Worm (Caenorhabditis elegans): Measurements from ENCODE around the gene C07B5.2.

Gene C07B5.2

ce11 chrX:9560931-9561330 is 43.9 kb upstream of the C07B5.2 start (continued):
- no peak for TF ChIP-seq ZK337.2 (GFP tag; IDR thresholded peaks at IDR 0.05)
- no peak for TF ChIP-seq snpc-4 (tag; optimal IDR thresholded peaks at IDR 0.05)
- peak; percentile 58 to 88; a peak in 2 of 4 replicates for TF ChIP-seq madf-5 (GFP tag; IDR thresholded peaks at IDR 0.05)
- no peak for TF ChIP-seq F37D6.2 (tag; optimal IDR thresholded peaks at IDR 0.05)
- no peak for TF ChIP-seq nhr-11 (tag; optimal IDR thresholded peaks at IDR 0.05)
- TF ChIP-seq pha-4 (GFP tag; IDR thresholded peaks at IDR 0.05) = peak; percentile 68; the same call in 1 of the 2 replicates
- no peak for TF ChIP-seq pha-4 (tag; optimal IDR thresholded peaks at IDR 0.05)
- 0 out of 2 replicates have a peak, but pooled peaks have one; percentile 31 for TF ChIP-seq F26F4.8 (GFP tag; conservative IDR thresholded peaks at IDR 0.05)
- no peak for TF ChIP-seq lir-3 (tag; optimal IDR thresholded peaks at IDR 0.05)
- no peak for TF ChIP-seq ceh-28 (tag; optimal IDR thresholded peaks at IDR 0.05)
- no peak for TF ChIP-seq F49E8.2 (tag; optimal IDR thresholded peaks at IDR 0.05; ENCODE audit: borderline replicate concordance)
- TF ChIP-seq dmd-8 (GFP tag; IDR thresholded peaks at IDR 0.05) = peak; percentile 81
- TF ChIP-seq aha-1 (tag) = no peak
- no peak for TF ChIP-seq ZK546.5 (tag; optimal IDR thresholded peaks at IDR 0.05)
- no peak for TF ChIP-seq spr-3 (GFP tag; optimal IDR thresholded peaks at IDR 0.05)
- no peak for TF ChIP-seq gei-8 (GFP tag; optimal IDR thresholded peaks at IDR 0.05)
- no peak for TF ChIP-seq mxl-2 (GFP tag; conservative IDR thresholded peaks at IDR 0.05)
- TF ChIP-seq F44E2.7 (GFP tag; IDR thresholded peaks at IDR 0.05) = 0 out of 2 replicates have a peak, but pooled peaks have one; percentile 18
- peak; percentile 64 for TF ChIP-seq mep-1 (tag; optimal IDR thresholded peaks at IDR 0.05)
- no peak for TF ChIP-seq zfp-2 (tag; optimal IDR thresholded peaks at IDR 0.05)
- TF ChIP-seq daf-19 (GFP tag; conservative IDR thresholded peaks at IDR 0.05) = peak; percentile 67; the same call in 1 of the 2 replicates
- TF ChIP-seq lin-39 (tag; optimal IDR thresholded peaks at IDR 0.05) = no peak
- 0 out of 2 replicates have a peak, but pooled peaks have one; percentile 49 for TF ChIP-seq dmd-9 (GFP tag; IDR thresholded peaks at IDR 0.05)
- no peak for TF ChIP-seq ztf-11 (tag; optimal IDR thresholded peaks at IDR 0.05)
- peak; percentile 30 to 40 for TF ChIP-seq daf-16 (GFP tag; optimal IDR thresholded peaks at IDR 0.05)
- peak; percentile 62 for TF ChIP-seq daf-16 (tag; optimal IDR thresholded peaks at IDR 0.05)
- TF ChIP-seq dpl-1 (GFP tag; optimal IDR thresholded peaks at IDR 0.05) = no peak
- no peak for TF ChIP-seq ztf-7 (tag; optimal IDR thresholded peaks at IDR 0.05)
- TF ChIP-seq attf-4 (tag; optimal IDR thresholded peaks at IDR 0.05) = no peak
- TF ChIP-seq tag-97 (GFP tag; IDR thresholded peaks at IDR 0.05) = 0 out of 2 replicates have a peak, but pooled peaks have one; percentile 22
- no peak for TF ChIP-seq duxl-1 (tag; optimal IDR thresholded peaks at IDR 0.05; ENCODE audit: poor library complexity)
- TF ChIP-seq mes-2 (tag; optimal IDR thresholded peaks at IDR 0.05; ENCODE audit: poor library complexity, severe bottlenecking) = peak; percentile 78
- TF ChIP-seq zip-11 (GFP tag; IDR thresholded peaks at IDR 0.05) = no peak
- TF ChIP-seq skn-1 (tag; optimal IDR thresholded peaks at IDR 0.05) = no peak

- TF ChIP-seq lim-7 (GFP tag; IDR thresholded peaks at IDR 0.05) (no peak), aha-1 (tag) (peak; percentile 65), madf-9 (GFP tag; conservative IDR thresholded peaks at IDR 0.05) (no peak), ztf-7 (tag; optimal IDR thresholded peaks at IDR 0.05) (no peak)
These were observed 39.0 kb upstream of the C07B5.2 start for ce11 chrX:9556038-9556437.

- TF ChIP-seq zfp-2 (tag; optimal IDR thresholded peaks at IDR 0.05) = no peak
- peak in 1 of 2 experiments; percentile 56 for TF ChIP-seq unc-62 (GFP tag; optimal IDR thresholded peaks at IDR 0.05 in 1 of 2)
- no peak for TF ChIP-seq unc-62 (tag; optimal IDR thresholded peaks at IDR 0.05)
- no peak for TF ChIP-seq spr-1 (tag; optimal IDR thresholded peaks at IDR 0.05)
- no peak for TF ChIP-seq daf-12 (tag; optimal IDR thresholded peaks at IDR 0.05)
- no peak for TF ChIP-seq snpc-1.2 (GFP tag; IDR thresholded peaks at IDR 0.05)
- no peak for TF ChIP-seq ZK337.2 (GFP tag; IDR thresholded peaks at IDR 0.05)
- TF ChIP-seq unc-130 (GFP tag; optimal IDR thresholded peaks at IDR 0.05) = no peak
- no peak for TF ChIP-seq mdl-1 (tag; optimal IDR thresholded peaks at IDR 0.05)
These were observed 38.2 kb upstream of the C07B5.2 start for ce11 chrX:9555238-9555637.
